Worm (Caenorhabditis elegans) whole organism, L4/young adult: ENCODE data around the gene oef-1.

Experiments used
- W03F9.2 ChIP-seq: fragments of 150-350 bp; optimal IDR thresholded peaks from 2 replicates; lab custom pipeline; 2014; ENCODE audit warnings: missing biosample characterization, missing genetic modification characterization
- dao-5 ChIP-seq: sonication (generic microtip); optimal IDR thresholded peaks from 2 replicates; lab custom pipeline; 2016; ENCODE audit warnings: missing genotype, missing genetic modification characterization, moderate library complexity, missing compliant biosample characterization
- him-1 ChIP-seq: sonication (generic microtip); optimal IDR thresholded peaks from 2 replicates; lab custom pipeline; 2016; ENCODE audit warnings: missing genotype, missing genetic modification reagents, missing genetic modification characterization, missing compliant biosample characterization

DNA sequence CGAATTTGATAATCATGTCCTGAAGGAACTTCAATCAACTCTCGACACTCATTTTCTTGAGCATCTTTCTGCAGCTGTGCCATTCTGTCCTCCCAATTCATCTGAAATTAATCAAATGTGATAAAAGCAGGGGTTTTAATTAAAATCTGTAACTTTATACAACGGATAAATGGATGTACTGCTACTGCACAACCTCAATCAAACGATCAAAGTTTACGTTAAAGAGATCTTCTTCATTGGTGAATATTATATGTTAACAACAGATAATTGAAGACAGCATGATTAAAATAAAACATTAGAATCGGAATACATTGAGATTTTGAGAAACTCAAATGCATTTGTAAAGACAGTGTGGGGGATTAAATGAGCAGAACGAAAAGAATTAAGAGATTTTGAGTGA is 30.1 kb downstream of the oef-1 start, which contains the start of gene F32E10.5:
- TF ChIP-seq W03F9.2: no peak
- TF ChIP-seq him-1 (tag; lab: Kevin White, UChicago): no peak
- no peak for TF ChIP-seq dao-5 (tag; lab: Kevin White, UChicago)
